Fruit fly (Drosophila melanogaster) whole organism, embryonic: ENCODE data around the gene CG42833.

Experiments
- Aef1 ChIP-seq: fragments of 200-800 bp; sonication (Bioruptor generic); IDR thresholded peaks from 3 replicates; pipeline ENCODE4 v1.3.6; 2022; ENCODE audit warnings: missing biosample characterization, missing genetic modification characterization
- Asciz ChIP-seq: fragments of 200-800 bp; sonication (Bioruptor generic); optimal IDR thresholded peaks from 2 replicates; lab custom pipeline; 2017; ENCODE audit warnings: missing biosample characterization, mild to moderate bottlenecking, missing genetic modification characterization, missing genetic modification reagents
- BtbVII ChIP-seq: fragments of 200-800 bp; sonication (Bioruptor generic); optimal IDR thresholded peaks from 3 replicates; lab custom pipeline; 2017; ENCODE audit warnings: missing biosample characterization, mild to moderate bottlenecking, missing genetic modification characterization
- C15 ChIP-seq: fragments of 200-800 bp; sonication (Bioruptor generic); IDR thresholded peaks from 3 replicates; pipeline ENCODE4 v1.3.6; 2022; ENCODE audit warnings: missing biosample characterization, missing genetic modification characterization
- CG10209 ChIP-seq: fragments of 200-800 bp; sonication (Bioruptor generic); optimal IDR thresholded peaks from 3 replicates; lab custom pipeline; 2017; ENCODE audit warnings: missing biosample characterization, mild to moderate bottlenecking, missing genetic modification characterization, missing genetic modification reagents
- CG10321 ChIP-seq: fragments of 200-800 bp; sonication (Bioruptor generic); IDR thresholded peaks from 2 replicates; pipeline ENCODE4 v1.3.6; 2022; ENCODE audit warnings: missing biosample characterization, missing genetic modification characterization
- CG13424 ChIP-seq: fragments of 200-800 bp; sonication (Bioruptor generic); optimal IDR thresholded peaks from 2 replicates; lab custom pipeline; 2019; ENCODE audit warnings: missing biosample characterization, mild to moderate bottlenecking, missing genetic modification characterization, moderate library complexity
- CG13775 ChIP-seq: fragments of 200-800 bp; sonication (Bioruptor generic); optimal IDR thresholded peaks from 3 replicates; lab custom pipeline; 2017; ENCODE audit warnings: missing biosample characterization, mild to moderate bottlenecking, missing genetic modification characterization
- CG16779 ChIP-seq: fragments of 200-800 bp; sonication (Bioruptor generic); IDR thresholded peaks from 2 replicates; pipeline ENCODE4 v1.3.6; 2022; ENCODE audit warnings: missing biosample characterization, missing genetic modification characterization
- CG2889 ChIP-seq: fragments of 200-800 bp; sonication (Bioruptor generic); IDR thresholded peaks from 3 replicates; pipeline ENCODE4 v1.3.6; 2022; ENCODE audit warnings: missing biosample characterization, missing genetic modification characterization
- CG30403 ChIP-seq: fragments of 200-800 bp; sonication (Bioruptor generic); optimal IDR thresholded peaks from 3 replicates; lab custom pipeline; 2016; ENCODE audit warnings: missing biosample characterization, missing genetic modification characterization
- CG31365 ChIP-seq: fragments of 200-800 bp; sonication (Bioruptor generic); optimal IDR thresholded peaks from 2 replicates; lab custom pipeline; 2018; ENCODE audit warnings: missing biosample characterization, mild to moderate bottlenecking, missing genetic modification characterization
- CG3163 ChIP-seq: fragments of 200-800 bp; sonication (Bioruptor generic); optimal IDR thresholded peaks from 3 replicates; lab custom pipeline; 2016; ENCODE audit warnings: missing biosample characterization, missing genetic modification characterization
- CG3407 ChIP-seq: fragments of 200-800 bp; sonication (Bioruptor generic); optimal IDR thresholded peaks from 2 replicates; lab custom pipeline; 2018; ENCODE audit warnings: missing biosample characterization, mild to moderate bottlenecking, missing genetic modification characterization
- CG3726 ChIP-seq: fragments of 200-800 bp; sonication (Bioruptor generic); IDR thresholded peaks from 3 replicates; pipeline ENCODE4, ENCODE4 v1.3.6; 2022; ENCODE audit warnings: missing biosample characterization, missing genetic modification characterization
- CG4424 ChIP-seq: fragments of 200-800 bp; sonication (Bioruptor generic); optimal IDR thresholded peaks from 3 replicates; lab custom pipeline; 2016; ENCODE audit warnings: missing biosample characterization, missing genetic modification characterization
- CG6813 ChIP-seq: fragments of 200-800 bp; sonication (Bioruptor generic); optimal IDR thresholded peaks from 2 replicates; lab custom pipeline; 2017; ENCODE audit warnings: missing biosample characterization, missing genetic modification characterization, mild to moderate bottlenecking, moderate library complexity, missing genetic modification reagents
- CG8359 ChIP-seq: fragments of 200-800 bp; sonication (Bioruptor generic); optimal IDR thresholded peaks from 2 replicates; lab custom pipeline; 2017; ENCODE audit warnings: missing biosample characterization, mild to moderate bottlenecking, missing genetic modification characterization, borderline replicate concordance
- CG9932 ChIP-seq: fragments of 200-800 bp; sonication (Bioruptor generic); IDR thresholded peaks from 2 replicates; pipeline ENCODE4 v1.3.6; 2022; ENCODE audit warnings: missing biosample characterization, missing genetic modification characterization
- D ChIP-seq, 2 experiments: fragments of 200-800 bp in 1 of 2; fragments of >200 bp in 1 of 2; sonication (Bioruptor generic) in 1 of 2; optimal IDR thresholded peaks; 2 replicates in 1 of 2; 3 replicates in 1 of 2; lab custom pipeline; 2017; ENCODE audit warnings: mild to moderate bottlenecking in 1 of 2, missing biosample characterization in 1 of 2, missing genetic modification characterization in 1 of 2, missing genetic modification reagents in 1 of 2
- Dbx ChIP-seq: fragments of 200-800 bp; sonication (Bioruptor generic); IDR thresholded peaks from 3 replicates; pipeline ENCODE4 v1.3.6; 2022; ENCODE audit warnings: missing biosample characterization, missing genetic modification characterization
- Deaf1 ChIP-seq: fragments of 200-800 bp; optimal IDR thresholded peaks from 3 replicates; lab custom pipeline; 2019; ENCODE audit warnings: missing biosample characterization, mild to moderate bottlenecking, missing genetic modification characterization, moderate library complexity
- Doc2 ChIP-seq: fragments of 200-800 bp; sonication (Bioruptor generic); IDR thresholded peaks from 2 replicates; pipeline ENCODE4 v1.3.6; 2022; ENCODE audit warnings: missing biosample characterization, missing genetic modification characterization
- Fer1 ChIP-seq: fragments of 200-800 bp; sonication (Bioruptor generic); optimal IDR thresholded peaks from 2 replicates; lab custom pipeline; 2017; ENCODE audit warnings: missing biosample characterization, mild to moderate bottlenecking, missing genetic modification characterization
- Hr39 ChIP-seq: fragments of >200 bp; optimal IDR thresholded peaks from 2 replicates; lab custom pipeline; 2017
- Lim3 ChIP-seq: fragments of 200-800 bp; sonication (Bioruptor generic); IDR thresholded peaks from 2 replicates; pipeline ENCODE4 v1.3.6; 2022; ENCODE audit warnings: missing biosample characterization, missing genetic modification characterization
- Max ChIP-seq: fragments of 200-800 bp; sonication (Bioruptor generic); optimal IDR thresholded peaks from 2 replicates; lab custom pipeline; 2016; ENCODE audit warnings: missing biosample characterization, mild to moderate bottlenecking, missing genetic modification characterization
- Meics ChIP-seq: fragments of 200-800 bp; sonication (Bioruptor generic); optimal IDR thresholded peaks from 2 replicates; lab custom pipeline; 2017; ENCODE audit warnings: missing biosample characterization, mild to moderate bottlenecking, missing genetic modification characterization
- Mes4 ChIP-seq: fragments of 200-800 bp; sonication (Bioruptor generic); optimal IDR thresholded peaks from 2 replicates; lab custom pipeline; 2016; ENCODE audit warnings: missing biosample characterization, missing genetic modification characterization
- Sox100B ChIP-seq: fragments of 200-800 bp; sonication (Bioruptor generic); optimal IDR thresholded peaks from 3 replicates; lab custom pipeline; 2018; ENCODE audit warnings: missing biosample characterization, mild to moderate bottlenecking, missing genetic modification characterization
- Sry-β ChIP-seq: fragments of 200-800 bp; sonication (Bioruptor generic); optimal IDR thresholded peaks from 2 replicates; lab custom pipeline; 2018; ENCODE audit warnings: missing biosample characterization, mild to moderate bottlenecking, missing genetic modification characterization, moderate library complexity
- ab ChIP-seq: fragments of 200-800 bp; sonication (Bioruptor generic); optimal IDR thresholded peaks from 2 replicates; lab custom pipeline; 2016; ENCODE audit warnings: missing biosample characterization, missing genetic modification characterization
- abd-A ChIP-seq: fragments of 200-800 bp; sonication (Bioruptor generic); optimal IDR thresholded peaks from 3 replicates; lab custom pipeline; 2019; ENCODE audit warnings: missing biosample characterization, mild to moderate bottlenecking, missing genetic modification characterization, moderate library complexity
- az2 ChIP-seq: fragments of 200-800 bp; sonication (Bioruptor generic); optimal IDR thresholded peaks from 3 replicates; lab custom pipeline; 2016; ENCODE audit warnings: missing biosample characterization, missing genetic modification characterization
- ci ChIP-seq: fragments of 200-800 bp; sonication (Bioruptor generic); IDR thresholded peaks from 3 replicates; pipeline ENCODE4 v1.3.6; 2022; ENCODE audit warnings: missing biosample characterization, missing genetic modification characterization
- dm ChIP-seq: fragments of 200-800 bp; sonication (Bioruptor generic); optimal IDR thresholded peaks from 3 replicates; lab custom pipeline; 2016; ENCODE audit warnings: missing biosample characterization, missing genetic modification characterization
- dpn ChIP-seq, 2 experiments: fragments of 200-800 bp; sonication (Bioruptor generic); optimal IDR thresholded peaks; 3 replicates each; lab custom pipeline; 2016; ENCODE audit warnings: missing biosample characterization in 2 of 2, missing genetic modification characterization in 2 of 2
- gcm ChIP-seq: fragments of 200-800 bp; sonication (Bioruptor generic); optimal IDR thresholded peaks from 2 replicates; lab custom pipeline; 2019; ENCODE audit warnings: missing biosample characterization, mild to moderate bottlenecking, missing genetic modification characterization, moderate library complexity
- gcm2 ChIP-seq: fragments of 200-800 bp; sonication (Bioruptor generic); optimal IDR thresholded peaks from 2 replicates; lab custom pipeline; 2016; ENCODE audit warnings: missing biosample characterization, missing genetic modification characterization
- ham ChIP-seq: fragments of 200-800 bp; sonication (Bioruptor generic); IDR thresholded peaks from 2 replicates; pipeline ENCODE4 v1.3.6; 2022; ENCODE audit warnings: missing biosample characterization, missing genetic modification characterization
- ken ChIP-seq: fragments of 200-800 bp; sonication (Bioruptor generic); IDR thresholded peaks from 3 replicates; pipeline ENCODE4 v1.3.6; 2022; ENCODE audit warnings: missing biosample characterization, missing genetic modification characterization
- nerfin-1 ChIP-seq: fragments of 200-800 bp; sonication (Bioruptor generic); optimal IDR thresholded peaks from 3 replicates; lab custom pipeline; 2019; ENCODE audit warnings: missing biosample characterization, mild to moderate bottlenecking, missing genetic modification characterization, moderate library complexity
- nmo ChIP-seq: fragments of 200-800 bp; sonication (Bioruptor generic); optimal IDR thresholded peaks from 2 replicates; lab custom pipeline; 2018; ENCODE audit warnings: missing biosample characterization, mild to moderate bottlenecking, missing genetic modification characterization, moderate library complexity
- p53 ChIP-seq: fragments of 200-800 bp; sonication (Bioruptor generic); optimal IDR thresholded peaks from 2 replicates; lab custom pipeline; 2016; ENCODE audit warnings: missing biosample characterization, missing genetic modification characterization
- pzg ChIP-seq: fragments of 200-800 bp; sonication (Bioruptor generic); optimal IDR thresholded peaks from 3 replicates; lab custom pipeline; 2018; ENCODE audit warnings: missing biosample characterization, mild to moderate bottlenecking, missing genetic modification characterization, moderate library complexity
- rib ChIP-seq: fragments of 200-800 bp; sonication (Bioruptor generic); IDR thresholded peaks from 2 replicates; pipeline ENCODE4 v1.3.6; 2022; ENCODE audit warnings: missing biosample characterization, missing genetic modification characterization
- ro ChIP-seq: fragments of 200-800 bp; sonication (Bioruptor generic); IDR thresholded peaks from 2 replicates; pipeline ENCODE4 v1.3.6; 2022; ENCODE audit warnings: missing biosample characterization, missing genetic modification characterization
- salm ChIP-seq: fragments of 200-800 bp; sonication (Bioruptor generic); optimal IDR thresholded peaks from 2 replicates; lab custom pipeline; 2018; ENCODE audit warnings: missing biosample characterization, mild to moderate bottlenecking, missing genetic modification characterization
- tin ChIP-seq: fragments of 200-800 bp; sonication (Bioruptor generic); optimal IDR thresholded peaks from 3 replicates; lab custom pipeline; 2016; ENCODE audit warnings: missing biosample characterization, missing genetic modification characterization
- toy ChIP-seq: fragments of 200-800 bp; sonication (Bioruptor generic); IDR thresholded peaks from 2 replicates; pipeline ENCODE4 v1.3.6; 2022; ENCODE audit warnings: missing biosample characterization, missing genetic modification characterization
- trem ChIP-seq: fragments of 200-800 bp; optimal IDR thresholded peaks from 3 replicates; lab custom pipeline; 2019; ENCODE audit warnings: missing biosample characterization, mild to moderate bottlenecking, missing genetic modification characterization, moderate library complexity
- ttk ChIP-seq: fragments of 200-800 bp; sonication (Bioruptor generic); IDR thresholded peaks from 2 replicates; pipeline ENCODE4 v2.1.2; 2022; ENCODE audit warnings: missing biosample characterization, missing genetic modification characterization

CG42833 gene

DNA sequence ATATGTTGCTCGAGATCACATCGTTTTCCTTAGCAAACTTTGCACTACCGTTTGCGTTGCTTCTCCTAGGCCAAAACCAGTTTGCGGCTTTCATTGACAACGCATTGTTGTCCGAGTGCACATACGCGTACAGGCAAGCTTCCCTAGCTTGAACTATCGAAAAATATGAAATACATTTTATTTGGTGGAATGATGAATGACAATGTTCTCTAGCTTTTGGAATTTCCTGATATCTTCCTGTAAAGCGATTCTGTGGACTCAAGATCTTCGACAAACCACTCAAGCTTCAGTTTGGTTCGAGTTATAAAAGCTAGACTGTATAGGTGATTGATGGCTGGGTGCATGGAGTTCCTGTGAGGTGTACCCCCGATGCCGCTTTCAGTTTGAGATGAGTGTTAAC lies 4.0 kb upstream of the CG42833 start (continued):
- TF ChIP-seq CG13424 (tag; lab: Kevin White, UChicago) = peak; percentile 56
- TF ChIP-seq Doc2 = no peak
- TF ChIP-seq trem (tag; lab: Kevin White, UChicago) = peak; percentile 51
- TF ChIP-seq CG3163 (GFP tag; lab: Kevin White, UChicago) = peak; percentile 23
- TF ChIP-seq D (optimal IDR thresholded peaks at IDR 0.05; lab: Kevin White, UChicago) = no peak
- TF ChIP-seq D (GFP tag; optimal IDR thresholded peaks at IDR 0.05; lab: Kevin White, UChicago) = peak; percentile 69
- peak; percentile 5 for TF ChIP-seq Max
- TF ChIP-seq CG16779 = no peak
- TF ChIP-seq Meics (GFP tag; lab: Kevin White, UChicago) = peak; percentile 13
- peak; percentile 59 to 60 for TF ChIP-seq dpn (GFP tag; optimal IDR thresholded peaks at IDR 0.05; lab: Kevin White, UChicago)
- no peak for TF ChIP-seq BtbVII (GFP tag; lab: Kevin White, UChicago)
- TF ChIP-seq gcm2 (GFP tag; lab: Kevin White, UChicago) = no peak
- TF ChIP-seq CG9932 = no peak
- TF ChIP-seq CG31365 = no peak
- peak; percentile 58 for TF ChIP-seq az2 (GFP tag; lab: Kevin White, UChicago)
- no peak for TF ChIP-seq Dbx
- peak; percentile 14 for TF ChIP-seq Deaf1 (tag; lab: Kevin White, UChicago)
- peak; percentile 46 for TF ChIP-seq CG30403 (GFP tag; lab: Kevin White, UChicago)
- TF ChIP-seq ttk (GFP tag; lab: Robert Waterston, UW) = peak; percentile 55; the same call in 1 of the 2 replicates
- no peak for TF ChIP-seq C15 (GFP tag; lab: Robert Waterston, UW)
- TF ChIP-seq CG3407 (GFP tag; lab: Kevin White, UChicago) = peak; percentile 37
- peak; percentile 23; the same call in 1 of the 3 replicates for TF ChIP-seq CG3726 (GFP tag; lab: Robert Waterston, UW)
- no peak for TF ChIP-seq Hr39
- TF ChIP-seq Fer1 = no peak
- TF ChIP-seq dm = no peak
- TF ChIP-seq CG10209 (GFP tag; lab: Kevin White, UChicago) = peak; percentile 45
- peak; percentile 53 for TF ChIP-seq CG6813 (GFP tag; lab: Kevin White, UChicago)
- no peak for TF ChIP-seq toy (GFP tag; lab: Robert Waterston, UW)
- no peak for TF ChIP-seq pzg (GFP tag; lab: Kevin White, UChicago)
- TF ChIP-seq ken = peak; percentile 74
- no peak for TF ChIP-seq nerfin-1 (tag; lab: Kevin White, UChicago)
- peak; percentile 39 for TF ChIP-seq tin (GFP tag; lab: Kevin White, UChicago)
- TF ChIP-seq CG4424 (GFP tag; lab: Kevin White, UChicago) = peak; percentile 66
- peak; percentile 59 for TF ChIP-seq Sox100B (GFP tag; lab: Kevin White, UChicago)
- TF ChIP-seq p53 (GFP tag; lab: Kevin White, UChicago) = no peak
- TF ChIP-seq salm (tag; lab: Kevin White, UChicago) = peak; percentile 56
- no peak for TF ChIP-seq ro (GFP tag; lab: Robert Waterston, UW)
- TF ChIP-seq CG10321 (GFP tag; lab: Robert Waterston, UW) = no peak
- no peak for TF ChIP-seq abd-A (tag; lab: Kevin White, UChicago)
- peak; percentile 30 for TF ChIP-seq gcm (GFP tag; lab: Kevin White, UChicago)
- no peak for TF ChIP-seq Lim3 (GFP tag; lab: Robert Waterston, UW)
- no peak for TF ChIP-seq ab (GFP tag; lab: Kevin White, UChicago)
- TF ChIP-seq Sry-β = no peak
- peak; percentile 28 for TF ChIP-seq CG8359 (GFP tag; lab: Kevin White, UChicago)
- peak; percentile 16 for TF ChIP-seq CG13775 (GFP tag; lab: Kevin White, UChicago)
- TF ChIP-seq ci (GFP tag; lab: Robert Waterston, UW) = peak; percentile 89
- TF ChIP-seq Asciz = peak; percentile 53
- peak; percentile 70 for TF ChIP-seq nmo (GFP tag; lab: Kevin White, UChicago)
- TF ChIP-seq Mes4 (GFP tag; lab: Kevin White, UChicago) = peak; percentile 34
- no peak for TF ChIP-seq ham (GFP tag; lab: Robert Waterston, UW)
- TF ChIP-seq rib = no peak
- TF ChIP-seq CG2889 (GFP tag; lab: Robert Waterston, UW) = peak; percentile 19; the same call in 1 of the 3 replicates
- peak; percentile 39; the same call in 2 of the 3 replicates for TF ChIP-seq Aef1 (GFP tag; lab: Robert Waterston, UW)
